Fruit fly (Drosophila melanogaster) whole organism, embryonic: ENCODE results near the gene CG7685.

Experiments
- Atf-2 ChIP-seq: fragments of 200-800 bp; sonication (Bioruptor generic); optimal IDR thresholded peaks from 2 replicates; lab custom pipeline; 2016; ENCODE audit warnings: missing biosample characterization, missing genetic modification characterization
- Atf6 ChIP-seq: fragments of 200-800 bp; sonication (Bioruptor generic); IDR thresholded peaks from 2 replicates; pipeline ENCODE4 v1.3.6; 2022; ENCODE audit warnings: missing biosample characterization, missing genetic modification characterization
- BEAF-32 ChIP-seq: fragments of 200-800 bp; sonication (Bioruptor generic); optimal IDR thresholded peaks from 3 replicates; lab custom pipeline; 2017; ENCODE audit warnings: missing biosample characterization, missing genetic modification characterization, mild to moderate bottlenecking, moderate library complexity, missing genetic modification reagents
- CG10267 ChIP-seq: fragments of 200-800 bp; sonication (Bioruptor generic); optimal IDR thresholded peaks from 2 replicates; lab custom pipeline; 2018; ENCODE audit warnings: missing biosample characterization, mild to moderate bottlenecking, missing genetic modification characterization, moderate library complexity
- CG10431 ChIP-seq: fragments of 200-800 bp; sonication (Bioruptor generic); optimal IDR thresholded peaks from 3 replicates; lab custom pipeline; 2018; ENCODE audit warnings: missing biosample characterization, mild to moderate bottlenecking, missing genetic modification characterization
- CG10543 ChIP-seq: fragments of 200-800 bp; sonication (Bioruptor generic); optimal IDR thresholded peaks from 3 replicates; lab custom pipeline; 2017; ENCODE audit warnings: missing biosample characterization, mild to moderate bottlenecking, missing genetic modification characterization, moderate library complexity
- CG11085 ChIP-seq: fragments of 200-800 bp; sonication (Bioruptor generic); IDR thresholded peaks from 2 replicates; pipeline ENCODE4 v1.3.6; 2022; ENCODE audit warnings: missing biosample characterization, missing genetic modification characterization
- CG12942 ChIP-seq: fragments of 200-800 bp; sonication (Bioruptor generic); optimal IDR thresholded peaks from 3 replicates; lab custom pipeline; 2016; ENCODE audit warnings: missing biosample characterization, missing genetic modification characterization
- CG1602 ChIP-seq: fragments of 200-800 bp; sonication (Bioruptor generic); optimal IDR thresholded peaks from 3 replicates; lab custom pipeline; 2016; ENCODE audit warnings: missing biosample characterization, missing genetic modification characterization
- CG17385 ChIP-seq: fragments of 200-800 bp; sonication (Bioruptor generic); optimal IDR thresholded peaks from 3 replicates; lab custom pipeline; 2018; ENCODE audit warnings: missing biosample characterization, mild to moderate bottlenecking, missing genetic modification characterization
- CG31365 ChIP-seq: fragments of 200-800 bp; sonication (Bioruptor generic); optimal IDR thresholded peaks from 2 replicates; lab custom pipeline; 2018; ENCODE audit warnings: missing biosample characterization, mild to moderate bottlenecking, missing genetic modification characterization
- CG32767 ChIP-seq: fragments of 200-800 bp; sonication (Bioruptor generic); IDR thresholded peaks from 2 replicates; pipeline ENCODE4 v1.3.6; 2022; ENCODE audit warnings: missing biosample characterization, missing genetic modification characterization
- CG43689 ChIP-seq: fragments of 200-800 bp; sonication (Bioruptor generic); IDR thresholded peaks from 2 replicates; pipeline ENCODE4 v1.3.6; 2022; ENCODE audit warnings: missing biosample characterization, missing genetic modification characterization
- CG4707 ChIP-seq: fragments of 200-800 bp; sonication (Bioruptor generic); optimal IDR thresholded peaks from 2 replicates; lab custom pipeline; 2018; ENCODE audit warnings: missing biosample characterization, mild to moderate bottlenecking, missing genetic modification characterization, moderate library complexity
- CG6175 ChIP-seq: fragments of 200-800 bp; sonication (Bioruptor generic); IDR thresholded peaks from 3 replicates; pipeline ENCODE4 v1.3.6; 2022; ENCODE audit warnings: missing biosample characterization, missing genetic modification characterization
- CrebB ChIP-seq: fragments of 200-800 bp; sonication (Bioruptor generic); optimal IDR thresholded peaks from 3 replicates; lab custom pipeline; 2018; ENCODE audit warnings: missing biosample characterization, mild to moderate bottlenecking, missing genetic modification characterization
- Dbx ChIP-seq: fragments of 200-800 bp; sonication (Bioruptor generic); IDR thresholded peaks from 3 replicates; pipeline ENCODE4 v1.3.6; 2022; ENCODE audit warnings: missing biosample characterization, missing genetic modification characterization
- Dp ChIP-seq: fragments of 200-800 bp; sonication (Bioruptor generic); optimal IDR thresholded peaks from 2 replicates; lab custom pipeline; 2018; ENCODE audit warnings: missing biosample characterization, mild to moderate bottlenecking, missing genetic modification characterization, moderate library complexity
- Elba2 ChIP-seq: fragments of 200-800 bp; sonication (Bioruptor generic); optimal IDR thresholded peaks from 3 replicates; lab custom pipeline; 2016; ENCODE audit warnings: missing biosample characterization, missing genetic modification characterization
- H2.0 ChIP-seq: fragments of 200-800 bp; sonication (Bioruptor generic); IDR thresholded peaks from 2 replicates; pipeline ENCODE4 v1.3.6; 2022; ENCODE audit warnings: missing biosample characterization, missing genetic modification characterization
- Hr39 ChIP-seq: fragments of >200 bp; optimal IDR thresholded peaks from 2 replicates; lab custom pipeline; 2017
- Mad ChIP-seq: fragments of 200-800 bp; sonication (Bioruptor generic); optimal IDR thresholded peaks from 2 replicates; lab custom pipeline; 2016; ENCODE audit warnings: missing biosample characterization, missing genetic modification characterization
- NC2α ChIP-seq: fragments of 200-800 bp; sonication (Bioruptor generic); optimal IDR thresholded peaks from 2 replicates; lab custom pipeline; 2016; ENCODE audit warnings: missing biosample characterization, missing genetic modification characterization
- Opbp ChIP-seq: fragments of 200-800 bp; sonication (Bioruptor generic); IDR thresholded peaks from 3 replicates; pipeline ENCODE4 v1.3.6; 2022; ENCODE audit warnings: missing biosample characterization, missing genetic modification characterization; ENCODE audit not compliant: partially characterized antibody
- Trl ChIP-seq, 3 experiments: fragments of >200 bp in 2 of 3; fragments of 200-800 bp in 1 of 3; sonication (Bioruptor generic) in 1 of 3; optimal IDR thresholded peaks; 2 replicates in 1 of 3; 3 replicates in 2 of 3; lab custom pipeline; 2016 to 2017; ENCODE audit warnings: missing biosample characterization in 1 of 3, missing genetic modification characterization in 1 of 3
- bigmax ChIP-seq: fragments of 200-800 bp; sonication (Bioruptor generic); optimal IDR thresholded peaks from 2 replicates; lab custom pipeline; 2018; ENCODE audit warnings: missing biosample characterization, mild to moderate bottlenecking, missing genetic modification characterization
- dysf ChIP-seq: fragments of 200-800 bp; sonication (Bioruptor generic); IDR thresholded peaks from 3 replicates; pipeline ENCODE4 v1.3.6; 2022; ENCODE audit warnings: missing biosample characterization, missing genetic modification characterization
- esg ChIP-seq: fragments of 200-800 bp; sonication (Bioruptor generic); conservative IDR thresholded peaks from 2 replicates; pipeline ENCODE4 v1.3.6; 2022; ENCODE audit warnings: missing biosample characterization, missing genetic modification characterization
- fd3F ChIP-seq: fragments of 200-800 bp; sonication (Bioruptor generic); optimal IDR thresholded peaks from 2 replicates; lab custom pipeline; 2018; ENCODE audit warnings: missing biosample characterization, mild to moderate bottlenecking, missing genetic modification characterization, moderate library complexity
- gcm2 ChIP-seq: fragments of 200-800 bp; sonication (Bioruptor generic); optimal IDR thresholded peaks from 2 replicates; lab custom pipeline; 2016; ENCODE audit warnings: missing biosample characterization, missing genetic modification characterization
- hb ChIP-seq: fragments of 200-800 bp; sonication (Bioruptor generic); IDR thresholded peaks from 3 replicates; pipeline ENCODE4 v1.3.6; 2022; ENCODE audit warnings: missing biosample characterization, missing genetic modification characterization; ENCODE audit not compliant: partially characterized antibody
- hkb ChIP-seq, 2 experiments: fragments of 200-800 bp in 1 of 2; fragments of >200 bp in 1 of 2; sonication (Bioruptor generic) in 1 of 2; IDR thresholded peaks in 1 of 2; optimal IDR thresholded peaks in 1 of 2; 2 replicates each; pipeline versions ENCODE4 v1.3.6 to Lab custom; 2017 to 2022; ENCODE audit warnings: missing biosample characterization in 1 of 2, missing genetic modification characterization in 1 of 2
- jumu ChIP-seq: fragments of 200-800 bp; sonication (Bioruptor generic); optimal IDR thresholded peaks from 3 replicates; lab custom pipeline; 2016; ENCODE audit warnings: missing biosample characterization, missing genetic modification characterization
- ken ChIP-seq: fragments of 200-800 bp; sonication (Bioruptor generic); IDR thresholded peaks from 3 replicates; pipeline ENCODE4 v1.3.6; 2022; ENCODE audit warnings: missing biosample characterization, missing genetic modification characterization
- org-1 ChIP-seq: fragments of 200-800 bp; sonication (Bioruptor generic); optimal IDR thresholded peaks from 2 replicates; lab custom pipeline; 2017; ENCODE audit warnings: missing biosample characterization, missing genetic modification characterization
- pnt ChIP-seq: fragments of 200-800 bp; sonication (Bioruptor generic); optimal IDR thresholded peaks from 3 replicates; lab custom pipeline; 2016; ENCODE audit warnings: missing biosample characterization, missing genetic modification characterization
- prd ChIP-seq, 3 experiments: fragments of >200 bp in 2 of 3; fragments of 200-800 bp in 1 of 3; sonication (Bioruptor generic) in 1 of 3; optimal IDR thresholded peaks in 2 of 3; IDR thresholded peaks in 1 of 3; 2 replicates in 2 of 3; 3 replicates in 1 of 3; pipeline versions ENCODE4 v1.3.6 to Lab custom; 2017 to 2022; ENCODE audit warnings: missing biosample characterization in 1 of 3, missing genetic modification characterization in 1 of 3
- sc ChIP-seq, 3 experiments: fragments of >200 bp in 2 of 3; fragments of 200-800 bp in 1 of 3; sonication (Bioruptor generic) in 1 of 3; optimal IDR thresholded peaks; 2 replicates in 2 of 3; 3 replicates in 1 of 3; lab custom pipeline; 2017; ENCODE audit warnings: mild to moderate bottlenecking in 1 of 3, missing biosample characterization in 1 of 3, missing genetic modification characterization in 1 of 3, missing genetic modification reagents in 1 of 3
- sd ChIP-seq: fragments of 200-800 bp; sonication (Bioruptor generic); optimal IDR thresholded peaks from 3 replicates; lab custom pipeline; 2018; ENCODE audit warnings: missing biosample characterization, mild to moderate bottlenecking, missing genetic modification characterization, moderate library complexity
- sens-2 ChIP-seq: fragments of 200-800 bp; sonication (Bioruptor generic); IDR thresholded peaks from 2 replicates; pipeline ENCODE4 v1.3.6; 2022; ENCODE audit warnings: missing biosample characterization, missing genetic modification characterization
- shn ChIP-seq: fragments of 200-800 bp; sonication (Bioruptor generic); optimal IDR thresholded peaks from 3 replicates; lab custom pipeline; 2016; ENCODE audit warnings: missing biosample characterization, missing genetic modification characterization
- sima ChIP-seq: fragments of 200-800 bp; sonication (Bioruptor generic); optimal IDR thresholded peaks from 2 replicates; lab custom pipeline; 2016; ENCODE audit warnings: missing biosample characterization, missing genetic modification characterization
- sug ChIP-seq: fragments of 200-800 bp; optimal IDR thresholded peaks from 2 replicates; lab custom pipeline; 2019; ENCODE audit warnings: missing biosample characterization, mild to moderate bottlenecking, missing genetic modification characterization, moderate library complexity
- toy ChIP-seq: fragments of 200-800 bp; sonication (Bioruptor generic); IDR thresholded peaks from 2 replicates; pipeline ENCODE4 v1.3.6; 2022; ENCODE audit warnings: missing biosample characterization, missing genetic modification characterization
- twi ChIP-seq: fragments of 200-800 bp; optimal IDR thresholded peaks from 2 replicates; lab custom pipeline; 2019; ENCODE audit warnings: missing biosample characterization, mild to moderate bottlenecking, missing genetic modification characterization, moderate library complexity
- yki ChIP-seq: fragments of >200 bp; optimal IDR thresholded peaks from 3 replicates; lab custom pipeline; 2018
- zen2 ChIP-seq: fragments of 200-800 bp; sonication (Bioruptor generic); IDR thresholded peaks from 3 replicates; pipeline ENCODE4 v1.3.6; 2022; ENCODE audit warnings: missing biosample characterization, missing genetic modification characterization; ENCODE audit not compliant: partially characterized antibody

CG7685 gene

dm6 chr3R:18412279-18413214 lies 7.8 kb downstream of the CG7685 start, which contains the start of gene CG31122 (continued):
- TF ChIP-seq NC2α (GFP tag; lab: Kevin White, UChicago) (no peak), sima (GFP tag; lab: Kevin White, UChicago) (no peak), dysf (GFP tag; lab: Robert Waterston, UW) (peak; percentile 23; the same call in 1 of the 3 replicates), Atf-2 (GFP tag; lab: Kevin White, UChicago) (peak; percentile 4), toy (no peak), gcm2 (GFP tag; lab: Kevin White, UChicago) (no peak), Mad (GFP tag; lab: Kevin White, UChicago) (peak; percentile 46), hb (peak; percentile 96), zen2 (peak; percentile 97), CG10267 (tag; lab: Kevin White, UChicago) (peak; percentile 73), pnt (GFP tag; lab: Kevin White, UChicago) (no peak), Atf6 (GFP tag; lab: Robert Waterston, UW) (peak; percentile 51; the same call in 1 of the 2 replicates), hkb (optimal IDR thresholded peaks at IDR 0.05; lab: Kevin White, UChicago) (peak; percentile 25), hkb (GFP tag; IDR thresholded peaks at IDR 0.05; lab: Robert Waterston, UW) (no peak), CG1602 (GFP tag; lab: Kevin White, UChicago) (peak; percentile 9), CG31365 (tag; lab: Kevin White, UChicago) (no peak), twi (no peak), Hr39 (no peak), Elba2 (GFP tag; lab: Kevin White, UChicago) (no peak), BEAF-32 (peak; percentile 97), sens-2 (GFP tag; lab: Robert Waterston, UW) (0 out of 2 replicates have a peak, but pooled peaks have one; percentile 12), ken (GFP tag; lab: Robert Waterston, UW) (no peak), jumu (GFP tag; lab: Kevin White, UChicago) (peak; percentile 52), yki (no peak), CrebB (tag; lab: Kevin White, UChicago) (no peak), prd (optimal IDR thresholded peaks at IDR 0.05; lab: Kevin White, UChicago) (no peak), prd (GFP tag; IDR thresholded peaks at IDR 0.05; lab: Robert Waterston, UW) (peak; percentile 59; the same call in 2 of the 3 replicates), shn (GFP tag; lab: Kevin White, UChicago) (peak; percentile 33), CG43689 (GFP tag; lab: Robert Waterston, UW) (no peak), esg (no peak; the same call in 1 of the 2 replicates), Opbp (peak; percentile 93), sd (tag; lab: Kevin White, UChicago) (peak; percentile 71), CG11085 (no peak), CG6175 (GFP tag; lab: Robert Waterston, UW) (no peak), Dbx (GFP tag; lab: Robert Waterston, UW) (no peak), H2.0 (GFP tag; lab: Robert Waterston, UW) (no peak), CG4707 (GFP tag; lab: Kevin White, UChicago) (no peak), CG10543 (peak; percentile 83), org-1 (peak; percentile 2), CG32767 (GFP tag; lab: Robert Waterston, UW) (no peak), CG12942 (peak; percentile 35), sug (tag; lab: Kevin White, UChicago) (peak; percentile 79), sc (optimal IDR thresholded peaks at IDR 0.05; lab: Kevin White, UChicago) (no peak), sc (GFP tag; optimal IDR thresholded peaks at IDR 0.05; lab: Kevin White, UChicago) (no peak), Trl (optimal IDR thresholded peaks at IDR 0.05; lab: Kevin White, UChicago) (peak in 1 of 2 experiments; percentile 48), Trl (GFP tag; optimal IDR thresholded peaks at IDR 0.05; lab: Kevin White, UChicago) (peak; percentile 62), Dp (peak; percentile 88), fd3F (no peak), CG17385 (GFP tag; lab: Kevin White, UChicago) (peak; percentile 97), CG10431 (peak; percentile 28), bigmax (peak; percentile 11)
